Fruit fly (Drosophila melanogaster) whole organism, pupa: Measurements from ENCODE around the gene Taf13.
A peak's percentile ranks its signal among the peaks of the same experiment; 100 is the strongest.

Experiments used
- CG15710 ChIP-seq: fragments of 200-800 bp; sonication (Bioruptor generic); optimal IDR thresholded peaks from 2 replicates; lab custom pipeline; 2018; ENCODE audit warnings: missing biosample characterization, mild to moderate bottlenecking, missing genetic modification characterization, moderate library complexity
- CG8159 ChIP-seq: fragments of 200-800 bp; sonication (Bioruptor generic); optimal IDR thresholded peaks from 3 replicates; lab custom pipeline; 2018; ENCODE audit warnings: missing biosample characterization, mild to moderate bottlenecking, missing genetic modification characterization, moderate library complexity
- EcR ChIP-seq: fragments of 200-800 bp; sonication (Bioruptor generic); optimal IDR thresholded peaks from 3 replicates; lab custom pipeline; 2019; ENCODE audit warnings: missing biosample characterization, missing genetic modification characterization, mild to moderate bottlenecking, moderate library complexity, missing genetic modification reagents

DNA sequence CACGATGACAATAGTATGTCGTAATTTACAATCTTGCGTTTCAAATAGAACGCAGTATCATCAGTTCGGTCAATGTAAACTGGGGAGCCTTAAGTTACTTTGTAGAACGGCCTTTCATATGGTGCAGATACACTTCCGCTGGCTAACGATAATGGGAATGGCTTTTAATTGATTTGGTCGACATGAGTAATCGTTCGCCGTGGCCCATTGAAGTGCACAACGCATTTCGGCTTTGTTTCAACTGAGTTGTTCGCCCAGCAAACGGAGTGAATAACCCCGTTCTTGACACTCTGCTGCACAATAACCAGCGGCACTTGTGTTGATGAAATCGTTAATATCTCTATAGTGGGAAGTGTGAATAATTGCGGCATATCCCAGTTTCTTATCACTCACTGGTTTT, 25.7 kb downstream of the Taf13 start:
- peak; percentile 84 for TF ChIP-seq EcR
- no peak for TF ChIP-seq CG15710
- TF ChIP-seq CG8159 (tag; lab: Kevin White, UChicago): no peak
